Worm (Caenorhabditis elegans): Measurements from ENCODE around the gene F40H3.1.

F40H3.1 gene

DNA sequence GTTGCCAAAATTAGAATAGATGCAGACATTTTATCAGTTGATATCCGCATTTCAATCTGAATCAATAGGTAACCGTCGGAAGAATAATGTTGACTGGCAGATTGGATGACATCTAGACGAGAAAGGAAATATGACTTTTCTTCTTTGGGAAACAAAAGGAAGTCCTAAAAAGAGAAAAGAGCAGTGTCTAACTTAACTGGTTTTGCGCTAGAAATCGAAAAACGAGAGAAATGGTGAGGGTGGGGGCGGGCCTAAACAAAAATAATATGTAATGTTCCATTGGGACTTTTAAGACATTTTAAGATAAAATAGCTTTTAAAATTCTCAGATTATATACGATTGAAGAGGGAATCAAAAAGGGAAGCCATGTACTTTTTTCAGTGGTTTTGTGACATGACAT lies 18.6 kb upstream of the F40H3.1 start, which contains the start of gene exp-1:
Gene exp-1 (minus strand): TSS at position 101 of the 400 bp plus-strand sequence.
- TF ChIP-seq unc-39 (tag; optimal IDR thresholded peaks at IDR 0.05), result no peak
- TF ChIP-seq lin-15B (tag; optimal IDR thresholded peaks at IDR 0.05), result no peak
- TF ChIP-seq lin-1 (GFP tag; IDR thresholded peaks at IDR 0.05), result no peak
- no peak for TF ChIP-seq ces-1 (GFP tag; optimal IDR thresholded peaks at IDR 0.05)
- TF ChIP-seq ctbp-1 (GFP tag; IDR thresholded peaks at IDR 0.05), result no peak
- TF ChIP-seq F49E8.2 (tag; optimal IDR thresholded peaks at IDR 0.05; ENCODE audit: borderline replicate concordance), result no peak
- TF ChIP-seq daf-8 (GFP tag; IDR thresholded peaks at IDR 0.05), result no peak
- TF ChIP-seq F44E2.7 (GFP tag; IDR thresholded peaks at IDR 0.05), result no peak
- no peak for TF ChIP-seq lin-29 (GFP tag; IDR thresholded peaks at IDR 0.05)
- no peak for TF ChIP-seq unc-62 (GFP tag; optimal IDR thresholded peaks at IDR 0.05 in 1 of 2)
- no peak for TF ChIP-seq unc-62 (tag; optimal IDR thresholded peaks at IDR 0.05)
- no peak for TF ChIP-seq pha-4 (GFP tag; IDR thresholded peaks at IDR 0.05)
- no peak for TF ChIP-seq pha-4 (tag; optimal IDR thresholded peaks at IDR 0.05)
- no peak for TF ChIP-seq ceh-62 (tag; optimal IDR thresholded peaks at IDR 0.05)
- TF ChIP-seq zip-11 (GFP tag; IDR thresholded peaks at IDR 0.05), result no peak
- TF ChIP-seq attf-4 (tag; optimal IDR thresholded peaks at IDR 0.05), result no peak
- no peak for TF ChIP-seq spr-3 (GFP tag; optimal IDR thresholded peaks at IDR 0.05)

DNA sequence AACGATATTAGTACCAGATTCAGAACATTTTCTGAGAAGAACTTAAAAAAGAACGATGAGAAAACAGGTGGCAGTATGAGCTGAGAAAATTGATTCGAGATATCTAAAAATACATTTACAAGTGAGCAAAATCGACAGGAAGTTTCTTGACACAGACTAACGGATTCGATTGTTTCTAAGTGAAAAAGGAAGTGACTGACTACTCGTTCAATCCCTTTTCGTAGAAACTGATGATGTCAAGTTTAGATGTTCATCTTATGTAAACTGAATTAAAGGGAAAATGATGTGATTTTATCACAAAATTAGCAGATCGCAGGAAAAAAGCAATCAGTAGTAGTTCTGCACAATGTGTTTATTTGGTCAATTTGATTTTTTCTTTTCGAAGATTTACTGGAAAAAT lies 14.5 kb upstream of the F40H3.1 start:
- TF ChIP-seq nhr-48 (tag; optimal IDR thresholded peaks at IDR 0.05) (no peak), nhr-102 (tag; optimal IDR thresholded peaks at IDR 0.05) (no peak), tra-1 (GFP tag; IDR thresholded peaks at IDR 0.05) (no peak), lin-38 (GFP tag; IDR thresholded peaks at IDR 0.05) (no peak), ces-1 (GFP tag; optimal IDR thresholded peaks at IDR 0.05) (peak; percentile 20), fkh-10 (GFP tag; optimal IDR thresholded peaks at IDR 0.05) (peak; percentile 15), ceh-20 (GFP tag; IDR thresholded peaks at IDR 0.05) (no peak), lin-15B (tag; optimal IDR thresholded peaks at IDR 0.05) (no peak)

DNA sequence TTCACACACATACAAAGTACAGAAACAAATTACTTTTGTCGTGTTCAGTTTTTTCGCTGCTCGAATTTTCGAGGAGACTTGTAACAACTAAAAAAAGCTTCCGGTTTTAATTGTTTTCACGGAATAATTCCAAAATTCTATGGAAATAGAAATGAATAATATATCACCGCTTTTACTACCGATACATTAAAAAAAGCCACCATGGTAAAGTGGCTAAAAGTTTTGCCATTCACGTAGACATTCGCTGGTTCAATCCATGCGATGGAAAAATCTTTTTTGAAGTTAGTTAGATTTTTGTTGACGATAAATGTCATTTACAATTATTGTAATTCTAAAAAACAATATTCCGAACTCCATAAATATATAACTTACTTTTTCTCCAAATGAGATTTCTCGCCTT lies 10.9 kb upstream of the F40H3.1 start:
- TF ChIP-seq lin-29 (GFP tag; IDR thresholded peaks at IDR 0.05), result no peak
- TF ChIP-seq tag-97 (GFP tag; IDR thresholded peaks at IDR 0.05), result no peak
- TF ChIP-seq ZK337.2 (GFP tag; IDR thresholded peaks at IDR 0.05), result no peak
- TF ChIP-seq unc-39 (tag; optimal IDR thresholded peaks at IDR 0.05), result no peak
- TF ChIP-seq mxl-3 (GFP tag; optimal IDR thresholded peaks at IDR 0.05), result no peak
- TF ChIP-seq ceh-20 (GFP tag; IDR thresholded peaks at IDR 0.05), result no peak
- TF ChIP-seq rbr-2 (tag; optimal IDR thresholded peaks at IDR 0.05), result no peak
- TF ChIP-seq Y75B8A.6 (GFP tag; IDR thresholded peaks at IDR 0.05), result no peak
- TF ChIP-seq egl-27 (tag; optimal IDR thresholded peaks at IDR 0.05), result no peak
- no peak for TF ChIP-seq nhr-6 (tag; optimal IDR thresholded peaks at IDR 0.05)
- no peak for TF ChIP-seq jun-1 (tag; optimal IDR thresholded peaks at IDR 0.05)
- no peak for TF ChIP-seq ztf-7 (tag; optimal IDR thresholded peaks at IDR 0.05)
- TF ChIP-seq lin-13 (GFP tag; optimal IDR thresholded peaks at IDR 0.05), result no peak

DNA sequence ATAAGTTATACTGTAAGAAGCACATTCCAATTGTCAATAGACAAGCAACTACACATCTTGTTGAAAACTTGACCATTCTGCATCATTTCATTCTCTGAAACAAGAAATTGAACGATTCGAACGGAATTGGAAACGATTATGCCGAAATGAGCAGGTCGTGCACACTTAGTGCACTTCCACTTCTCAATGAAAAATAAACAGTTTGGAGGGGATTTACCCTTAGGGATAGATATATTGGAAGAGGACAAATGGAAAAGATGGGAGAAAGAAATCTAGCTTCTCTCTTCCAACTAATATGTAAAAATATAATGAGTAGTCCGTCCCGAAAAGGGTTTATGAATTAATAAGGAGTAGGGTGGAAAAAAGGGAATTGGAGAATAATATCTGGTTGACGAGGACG lies 10.5 kb upstream of the F40H3.1 start, which contains the start of gene hst-3.1:
Gene hst-3.1 (minus strand): TSS at position 101 of the 400 bp plus-strand sequence.
- TF ChIP-seq dve-1 (tag; optimal IDR thresholded peaks at IDR 0.05; ENCODE audit: insufficient read depth) (no peak), D1046.2 (GFP tag; IDR thresholded peaks at IDR 0.05) (no peak), attf-4 (tag; optimal IDR thresholded peaks at IDR 0.05) (no peak), ZK337.2 (GFP tag; IDR thresholded peaks at IDR 0.05) (no peak), fos-1 (tag; optimal IDR thresholded peaks at IDR 0.05) (no peak), lsy-2 (tag; optimal IDR thresholded peaks at IDR 0.05) (no peak)
